Worm (Caenorhabditis elegans): ENCODE results near the gene gcsh-1.
"Not testable (repeated sequence)": the region's sequence is repeated elsewhere in the genome, so short reads cannot be mapped to it uniquely, and the experiment has no call there.

ce11 chrX:14525081-14525324 lies 10.1 kb upstream of the gcsh-1 start, which contains the start of gene nspc-17:
- TF ChIP-seq nhr-237 (tag; optimal IDR thresholded peaks at IDR 0.05); sptf-1 (tag; optimal IDR thresholded peaks at IDR 0.05); nhr-76 (tag; optimal IDR thresholded peaks at IDR 0.05); unc-39 (tag; optimal IDR thresholded peaks at IDR 0.05); lsy-2 (tag; optimal IDR thresholded peaks at IDR 0.05); unc-62 (GFP tag; optimal IDR thresholded peaks at IDR 0.05); lin-32 (GFP tag; optimal IDR thresholded peaks at IDR 0.05); ztf-11 (tag; optimal IDR thresholded peaks at IDR 0.05); elt-1 (tag; optimal IDR thresholded peaks at IDR 0.05; ENCODE audit: borderline replicate concordance, insufficient read depth); ceh-43 (GFP tag; optimal IDR thresholded peaks at IDR 0.05): not testable (repeated sequence)

Measured in whole organism, mixed stage, embryonic.